Worm (Caenorhabditis elegans) whole organism, L1 larva: Measurements from ENCODE around the gene Y66A7A.4.

ENCODE experiments used
- C04F5.9 ChIP-seq: sonication (generic microtip); optimal IDR thresholded peaks from 2 replicates; lab custom pipeline; 2016; ENCODE audit warnings: missing genetic modification characterization, missing compliant biosample characterization
- C16A3.4 ChIP-seq: fragments of 150-350 bp; optimal IDR thresholded peaks from 2 replicates; lab custom pipeline; 2014; ENCODE audit warnings: missing biosample characterization, missing genetic modification characterization
- C34B4.2 ChIP-seq: sonication (generic microtip); optimal IDR thresholded peaks from 2 replicates; lab custom pipeline; 2017; ENCODE audit warnings: mild to moderate bottlenecking, missing genetic modification characterization, missing compliant biosample characterization
- F16B12.6 ChIP-seq: fragments of 150-350 bp; optimal IDR thresholded peaks from 2 replicates; lab custom pipeline; 2014; ENCODE audit warnings: missing biosample characterization, missing genetic modification characterization
- Y116A8C.19 ChIP-seq: sonication (generic microtip); optimal IDR thresholded peaks from 2 replicates; lab custom pipeline; 2016; ENCODE audit warnings: missing compliant biosample characterization, missing genetic modification characterization, borderline replicate concordance
- aha-1 ChIP-seq: fragments of 150-350 bp; optimal IDR thresholded peaks from 2 replicates; lab custom pipeline; 2014; ENCODE audit warnings: missing biosample characterization, missing genetic modification characterization
- alr-1 ChIP-seq: fragments of 200-800 bp; sonication (Bioruptor generic); optimal IDR thresholded peaks from 2 replicates; lab custom pipeline; 2018; ENCODE audit warnings: borderline replicate concordance, mild to moderate bottlenecking, missing genetic modification characterization, missing compliant biosample characterization
- aly-2 ChIP-seq: fragments of 150-350 bp; optimal IDR thresholded peaks from 2 replicates; lab custom pipeline; 2014; ENCODE audit warnings: missing biosample characterization, missing genetic modification characterization
- ama-1 ChIP-seq: fragments of 150-350 bp; optimal IDR thresholded peaks from 2 replicates; lab custom pipeline; 2014
- blmp-1 ChIP-seq: fragments of 150-350 bp; optimal IDR thresholded peaks from 2 replicates; lab custom pipeline; 2014; ENCODE audit warnings: missing biosample characterization, missing genetic modification characterization
- ceh-8 ChIP-seq: fragments of 200-800 bp; sonication (Bioruptor generic); optimal IDR thresholded peaks from 2 replicates; lab custom pipeline; 2018; ENCODE audit warnings: mild to moderate bottlenecking, missing genetic modification characterization, moderate library complexity, missing compliant biosample characterization
- ceh-82 ChIP-seq, 3 experiments: fragments of 150-350 bp in 1 of 3; sonication (generic microtip) in 2 of 3; optimal IDR thresholded peaks; 2 replicates each; lab custom pipeline; 2014 to 2017; ENCODE audit warnings: missing biosample characterization in 3 of 3, missing genetic modification characterization in 3 of 3
- ceh-88 ChIP-seq: fragments of 200-800 bp; sonication (Bioruptor generic); IDR thresholded peaks from 2 replicates; pipeline ENCODE4 v1.3.6; 2022; ENCODE audit warnings: missing genetic modification characterization, missing compliant biosample characterization
- ceh-90 ChIP-seq: sonication (generic microtip); optimal IDR thresholded peaks from 2 replicates; lab custom pipeline; 2016; ENCODE audit warnings: missing genetic modification characterization, missing compliant biosample characterization
- dpl-1 ChIP-seq, 3 experiments: fragments of 150-350 bp in 2 of 3; sonication (generic microtip) in 1 of 3; optimal IDR thresholded peaks; 2 replicates each; lab custom pipeline; 2014 to 2017; ENCODE audit warnings: missing biosample characterization in 3 of 3, missing genetic modification characterization in 3 of 3, missing genetic modification reagents in 3 of 3
- dsc-1 ChIP-seq: sonication (generic microtip); optimal IDR thresholded peaks from 2 replicates; lab custom pipeline; 2016; ENCODE audit warnings: mild to moderate bottlenecking, missing genetic modification characterization, missing compliant biosample characterization
- efl-1 ChIP-seq, 4 experiments: fragments of 150-350 bp; optimal IDR thresholded peaks in 3 of 4; peaks in 1 of 4; 1 replicate in 1 of 4; 2 replicates in 3 of 4; lab custom pipeline; 2014; ENCODE audit warnings: missing biosample characterization in 2 of 4, missing genetic modification characterization in 2 of 4, missing genetic modification reagents in 2 of 4
- efl-3 ChIP-seq: fragments of 200-800 bp; sonication (Bioruptor generic); optimal IDR thresholded peaks from 2 replicates; lab custom pipeline; 2018; ENCODE audit warnings: mild to moderate bottlenecking, missing genetic modification characterization, missing compliant biosample characterization
- elt-2 ChIP-seq: sonication (generic microtip); optimal IDR thresholded peaks from 2 replicates; lab custom pipeline; 2016; ENCODE audit warnings: missing genetic modification characterization, mild to moderate bottlenecking, inconsistent platforms, missing compliant biosample characterization, missing genetic modification reagents
- ets-5 ChIP-seq: fragments of 200-800 bp; sonication (Bioruptor generic); IDR thresholded peaks from 2 replicates; pipeline ENCODE4 v1.3.6; 2022; ENCODE audit warnings: missing genetic modification characterization, missing compliant biosample characterization
- fkh-8 ChIP-seq: sonication (generic microtip); optimal IDR thresholded peaks from 2 replicates; lab custom pipeline; 2016; ENCODE audit warnings: mild to moderate bottlenecking, missing genetic modification characterization, missing compliant biosample characterization
- hlh-17 ChIP-seq: fragments of 200-800 bp; sonication (Bioruptor generic); optimal IDR thresholded peaks from 2 replicates; lab custom pipeline; 2018; ENCODE audit warnings: missing genetic modification characterization, mild to moderate bottlenecking, missing compliant biosample characterization, moderate library complexity, borderline replicate concordance
- hlh-4 ChIP-seq: sonication (generic microtip); optimal IDR thresholded peaks from 2 replicates; lab custom pipeline; 2016; ENCODE audit warnings: mild to moderate bottlenecking, missing genetic modification characterization, missing compliant biosample characterization
- irx-1 ChIP-seq: sonication (generic microtip); optimal IDR thresholded peaks from 2 replicates; lab custom pipeline; 2016; ENCODE audit warnings: missing genetic modification characterization, missing compliant biosample characterization
- isw-1 ChIP-seq: fragments of 200-800 bp; sonication (Bioruptor generic); IDR thresholded peaks from 2 replicates; pipeline ENCODE4 v1.3.6; 2022; ENCODE audit warnings: missing genetic modification characterization, missing compliant biosample characterization
- jun-1 ChIP-seq: fragments of 150-350 bp; optimal IDR thresholded peaks from 2 replicates; lab custom pipeline; 2014; ENCODE audit warnings: missing biosample characterization, missing genetic modification reagents, missing genetic modification characterization
- lin-13 ChIP-seq: fragments of 150-350 bp; optimal IDR thresholded peaks from 2 replicates; lab custom pipeline; 2014; ENCODE audit warnings: missing biosample characterization, missing genetic modification reagents, missing genetic modification characterization
- lir-3 ChIP-seq: sonication (generic microtip); optimal IDR thresholded peaks from 2 replicates; lab custom pipeline; 2016; ENCODE audit warnings: mild to moderate bottlenecking, missing genetic modification characterization, moderate library complexity, missing compliant biosample characterization; ENCODE audit not compliant: poor library complexity
- lsy-2 ChIP-seq, 2 experiments: fragments of 150-350 bp; optimal IDR thresholded peaks; 2 replicates each; lab custom pipeline; 2014; ENCODE audit warnings: missing biosample characterization in 2 of 2, missing genetic modification characterization in 2 of 2
- nhr-12 ChIP-seq: sonication (generic microtip); optimal IDR thresholded peaks from 2 replicates; lab custom pipeline; 2017; ENCODE audit warnings: missing biosample characterization, missing genetic modification characterization
- nhr-19 ChIP-seq: fragments of 200-800 bp; sonication (Bioruptor generic); conservative IDR thresholded peaks from 2 replicates; pipeline ENCODE4 v1.3.6; 2022; ENCODE audit warnings: missing genetic modification characterization, missing compliant biosample characterization
- nhr-237 ChIP-seq: fragments of 150-350 bp; optimal IDR thresholded peaks from 2 replicates; lab custom pipeline; 2014; ENCODE audit warnings: missing biosample characterization, missing genetic modification characterization
- nhr-28 ChIP-seq: fragments of 150-350 bp; optimal IDR thresholded peaks from 2 replicates; lab custom pipeline; 2014; ENCODE audit warnings: missing biosample characterization, missing genetic modification characterization
- nhr-76 ChIP-seq: sonication (generic microtip); optimal IDR thresholded peaks from 2 replicates; lab custom pipeline; 2017; ENCODE audit warnings: missing biosample characterization, missing genetic modification characterization
- nhr-77 ChIP-seq: fragments of 150-350 bp; optimal IDR thresholded peaks from 2 replicates; lab custom pipeline; 2014; ENCODE audit warnings: missing biosample characterization, missing genetic modification characterization
- nhr-85 ChIP-seq: sonication (generic microtip); peaks from one replicate; lab custom pipeline; 2016; ENCODE audit warnings: missing genetic modification characterization, inconsistent platforms, missing compliant biosample characterization
- pax-3 ChIP-seq: fragments of 200-800 bp; sonication (Bioruptor generic); optimal IDR thresholded peaks from 2 replicates; lab custom pipeline; 2018; ENCODE audit warnings: mild to moderate bottlenecking, missing genetic modification characterization, moderate library complexity, missing compliant biosample characterization
- skn-1 ChIP-seq: fragments of 150-350 bp; optimal IDR thresholded peaks from 2 replicates; lab custom pipeline; 2014; ENCODE audit warnings: missing biosample characterization, missing genetic modification characterization
- snpc-4 ChIP-seq: fragments of 150-350 bp; optimal IDR thresholded peaks from 2 replicates; lab custom pipeline; 2014; ENCODE audit warnings: missing biosample characterization, missing genetic modification characterization
- snu-23 ChIP-seq: sonication (generic microtip); optimal IDR thresholded peaks from 2 replicates; lab custom pipeline; 2016; ENCODE audit warnings: missing genetic modification characterization, missing compliant biosample characterization
- swsn-7 ChIP-seq: sonication (generic microtip); optimal IDR thresholded peaks from 2 replicates; lab custom pipeline; 2016; ENCODE audit warnings: missing genetic modification characterization, missing compliant biosample characterization
- tbx-2 ChIP-seq: sonication (generic microtip); optimal IDR thresholded peaks from 2 replicates; lab custom pipeline; 2016; ENCODE audit warnings: missing genetic modification characterization, missing compliant biosample characterization
- unc-30 ChIP-seq: sonication (generic microtip); optimal IDR thresholded peaks from 2 replicates; lab custom pipeline; 2017; ENCODE audit warnings: missing biosample characterization, missing genetic modification characterization
- unc-62 ChIP-seq: fragments of 150-350 bp; optimal IDR thresholded peaks from 2 replicates; lab custom pipeline; 2014; ENCODE audit warnings: missing biosample characterization, missing genetic modification reagents, missing genetic modification characterization
- unc-98 ChIP-seq: fragments of 200-800 bp; sonication (Bioruptor generic); IDR thresholded peaks from 2 replicates; pipeline ENCODE4 v1.3.6; 2022; ENCODE audit warnings: missing genetic modification characterization, missing compliant biosample characterization
- zag-1 ChIP-seq: fragments of 150-350 bp; optimal IDR thresholded peaks from 2 replicates; lab custom pipeline; 2014; ENCODE audit warnings: missing biosample characterization, missing genetic modification characterization
- ztf-4 ChIP-seq: fragments of 150-350 bp; optimal IDR thresholded peaks from 2 replicates; lab custom pipeline; 2014; ENCODE audit warnings: missing biosample characterization, missing genetic modification characterization

Y66A7A.4 gene

ce11 chrIII:11657185-11657817, 44.9 kb downstream of the Y66A7A.4 start, which contains the start of gene crh-1 (continued):
- TF ChIP-seq ets-5 (GFP tag; lab: Robert Waterston, UW) (no peak), ceh-82 (tag; optimal IDR thresholded peaks at IDR 0.05; lab: Kevin White, UChicago) (peak; percentile 63 to 75 (median 72)), dpl-1 (GFP tag; optimal IDR thresholded peaks at IDR 0.05; lab: Kevin White, UChicago) (peak; percentile 75 to 79 (median 78)), jun-1 (tag; lab: Kevin White, UChicago) (peak; percentile 67), irx-1 (peak; percentile 86), blmp-1 (tag; lab: Kevin White, UChicago) (peak; percentile 76), alr-1 (no peak), dsc-1 (tag; lab: Kevin White, UChicago) (peak; percentile 93), nhr-85 (tag; lab: Kevin White, UChicago) (peak; percentile 91), C04F5.9 (tag; lab: Kevin White, UChicago) (peak; percentile 51), efl-1 (optimal IDR thresholded peaks at IDR 0.05; lab: Kevin White, UChicago) (peak; percentile 83 to 84), efl-1 (GFP tag; optimal IDR thresholded peaks at IDR 0.05 in 1 of 2; lab: Kevin White, UChicago) (peak; percentile 78 to 98), fkh-8 (tag; lab: Kevin White, UChicago) (peak; percentile 19), nhr-77 (tag; lab: Kevin White, UChicago) (peak; percentile 40), C16A3.4 (peak; percentile 54), ceh-8 (GFP tag; lab: Kevin White, UChicago) (peak; percentile 68), hlh-4 (tag; lab: Kevin White, UChicago) (no peak), ama-1 (lab: Kevin White, UChicago) (no peak), ceh-90 (peak; percentile 40), skn-1 (tag; lab: Kevin White, UChicago) (peak; percentile 65), hlh-17 (GFP tag; lab: Kevin White, UChicago) (no peak), elt-2 (peak; percentile 69), nhr-237 (tag; lab: Kevin White, UChicago) (no peak), pax-3 (tag; lab: Kevin White, UChicago) (no peak), aly-2 (tag; lab: Kevin White, UChicago) (peak; percentile 54), isw-1 (peak; percentile 65), nhr-19 (GFP tag; lab: Robert Waterston, UW) (peak; percentile 85), C34B4.2 (tag; lab: Kevin White, UChicago) (no peak), snu-23 (GFP tag; lab: Kevin White, UChicago) (peak; percentile 93), unc-30 (tag; lab: Kevin White, UChicago) (no peak), nhr-12 (tag; lab: Kevin White, UChicago) (no peak), lsy-2 (tag; optimal IDR thresholded peaks at IDR 0.05; lab: Kevin White, UChicago) (peak; percentile 85 to 86), F16B12.6 (peak; percentile 98), Y116A8C.19 (tag; lab: Kevin White, UChicago) (no peak), zag-1 (no peak), ceh-88 (peak; percentile 47; the same call in 1 of the 2 replicates), swsn-7 (tag; lab: Kevin White, UChicago) (peak; percentile 85), aha-1 (no peak), ztf-4 (tag; lab: Kevin White, UChicago) (peak; percentile 49), tbx-2 (tag; lab: Kevin White, UChicago) (peak; percentile 85), nhr-76 (tag; lab: Kevin White, UChicago) (no peak), unc-62 (GFP tag; lab: Kevin White, UChicago) (no peak), efl-3 (GFP tag; lab: Kevin White, UChicago) (no peak), lin-13 (GFP tag; lab: Kevin White, UChicago) (peak; percentile 79), lir-3 (no peak), unc-98 (GFP tag; lab: Robert Waterston, UW) (no peak), snpc-4 (peak; percentile 74), nhr-28 (tag; lab: Kevin White, UChicago) (no peak)
